Worm (Caenorhabditis elegans) whole organism, L2 larva: ENCODE measurements around the gene ZC239.3.
"Not testable (repeated sequence)": the region's sequence is repeated elsewhere in the genome, so short reads cannot be mapped to it uniquely, and the experiment has no call there.

Source experiments
- F13H6.1 ChIP-seq: sonication (generic microtip); optimal IDR thresholded peaks from 2 replicates; lab custom pipeline; 2016; ENCODE audit warnings: missing genetic modification characterization, missing compliant biosample characterization
- Y55F3AM.14 ChIP-seq: fragments of 200-800 bp; sonication (Bioruptor generic); optimal IDR thresholded peaks from 2 replicates; lab custom pipeline; 2018; ENCODE audit warnings: mild to moderate bottlenecking, missing genetic modification characterization, missing compliant biosample characterization
- ZK546.5 ChIP-seq: sonication (generic microtip); optimal IDR thresholded peaks from 2 replicates; lab custom pipeline; 2017; ENCODE audit warnings: missing biosample characterization, missing genetic modification characterization
- aly-2 ChIP-seq: fragments of 150-350 bp; optimal IDR thresholded peaks from 2 replicates; lab custom pipeline; 2014; ENCODE audit warnings: missing biosample characterization, missing genetic modification characterization
- blmp-1 ChIP-seq: sonication (generic microtip); optimal IDR thresholded peaks from 2 replicates; lab custom pipeline; 2017; ENCODE audit warnings: missing genetic modification characterization, mild to moderate bottlenecking, missing compliant biosample characterization, antibody characterized with exemption, moderate library complexity; ENCODE audit not compliant: insufficient read depth
- ceh-16 ChIP-seq: fragments of 150-350 bp; optimal IDR thresholded peaks from 2 replicates; lab custom pipeline; 2014; ENCODE audit warnings: missing biosample characterization, missing genetic modification characterization
- ceh-82 ChIP-seq: fragments of 150-350 bp; optimal IDR thresholded peaks from 2 replicates; lab custom pipeline; 2014; ENCODE audit warnings: missing biosample characterization, missing genetic modification characterization
- crh-2 ChIP-seq: sonication (generic microtip); optimal IDR thresholded peaks from 2 replicates; lab custom pipeline; 2017; ENCODE audit warnings: missing biosample characterization, missing genetic modification characterization
- dmd-4 ChIP-seq: sonication (generic microtip); optimal IDR thresholded peaks from 2 replicates; lab custom pipeline; 2017; ENCODE audit warnings: missing biosample characterization, missing genetic modification characterization
- elt-1 ChIP-seq: fragments of 150-350 bp; optimal IDR thresholded peaks from 2 replicates; lab custom pipeline; 2014; ENCODE audit warnings: missing biosample characterization, missing genetic modification characterization
- elt-3 ChIP-seq: sonication (generic microtip); optimal IDR thresholded peaks from 2 replicates; lab custom pipeline; 2017; ENCODE audit warnings: missing biosample characterization, missing genetic modification characterization
- fos-1 ChIP-seq: fragments of 150-350 bp; optimal IDR thresholded peaks from 2 replicates; lab custom pipeline; 2014; ENCODE audit warnings: missing biosample characterization, missing genetic modification characterization
- gmeb-1 ChIP-seq: fragments of 150-350 bp; optimal IDR thresholded peaks from 2 replicates; lab custom pipeline; 2014; ENCODE audit warnings: missing biosample characterization, missing genetic modification characterization
- lin-39 ChIP-seq: fragments of 150-350 bp; optimal IDR thresholded peaks from 2 replicates; lab custom pipeline; 2014; ENCODE audit warnings: missing biosample characterization, missing genetic modification reagents, missing genetic modification characterization
- lsy-2 ChIP-seq, 2 experiments: fragments of 150-350 bp in 1 of 2; sonication (generic microtip) in 1 of 2; optimal IDR thresholded peaks; 2 replicates each; lab custom pipeline; 2014 to 2017; ENCODE audit warnings: missing biosample characterization in 2 of 2, missing genetic modification characterization in 2 of 2
- mab-5 ChIP-seq: fragments of 150-350 bp; optimal IDR thresholded peaks from 2 replicates; lab custom pipeline; 2014; ENCODE audit warnings: missing biosample characterization, missing genetic modification characterization
- nhr-10 ChIP-seq: sonication (generic microtip); optimal IDR thresholded peaks from 2 replicates; lab custom pipeline; 2017; ENCODE audit warnings: missing biosample characterization, missing genetic modification characterization
- nhr-129 ChIP-seq: fragments of 150-350 bp; optimal IDR thresholded peaks from 2 replicates; lab custom pipeline; 2014; ENCODE audit warnings: missing biosample characterization, missing genetic modification characterization
- nhr-23 ChIP-seq: fragments of 150-350 bp; optimal IDR thresholded peaks from 2 replicates; lab custom pipeline; 2014; ENCODE audit warnings: missing biosample characterization, missing genetic modification reagents, missing genetic modification characterization
- nhr-6 ChIP-seq: fragments of 150-350 bp; optimal IDR thresholded peaks from 2 replicates; lab custom pipeline; 2014; ENCODE audit warnings: missing biosample characterization, missing genetic modification characterization
- skn-1 ChIP-seq: sonication (generic microtip); optimal IDR thresholded peaks from 2 replicates; lab custom pipeline; 2017; ENCODE audit warnings: missing biosample characterization, missing genetic modification characterization
- sma-3 ChIP-seq: sonication (generic microtip); optimal IDR thresholded peaks from 2 replicates; lab custom pipeline; 2016; ENCODE audit warnings: missing genetic modification reagents, missing genetic modification characterization, missing compliant biosample characterization
- sma-9 ChIP-seq, 2 experiments: fragments of 150-350 bp in 1 of 2; sonication (generic microtip) in 1 of 2; optimal IDR thresholded peaks; 2 replicates each; lab custom pipeline; 2014 to 2016; ENCODE audit warnings: missing genetic modification characterization in 2 of 2, mild to moderate bottlenecking in 1 of 2, missing biosample characterization in 1 of 2, missing compliant biosample characterization in 1 of 2, missing genetic modification reagents in 1 of 2, moderate library complexity in 1 of 2
- snpc-4 ChIP-seq: fragments of 150-350 bp; optimal IDR thresholded peaks from 2 replicates; lab custom pipeline; 2014; ENCODE audit warnings: missing biosample characterization, missing genetic modification characterization
- unc-39 ChIP-seq: fragments of 150-350 bp; optimal IDR thresholded peaks from 2 replicates; lab custom pipeline; 2014; ENCODE audit warnings: missing biosample characterization, missing genetic modification characterization
- unc-55 ChIP-seq: fragments of 150-350 bp; sonication (generic microtip); optimal IDR thresholded peaks from 3 replicates; lab custom pipeline; 2014; ENCODE audit warnings: missing biosample characterization, missing genetic modification reagents, missing genetic modification characterization
- unc-62 ChIP-seq: fragments of 150-350 bp; optimal IDR thresholded peaks from 2 replicates; lab custom pipeline; 2014; ENCODE audit warnings: missing biosample characterization, missing genetic modification reagents, missing genetic modification characterization
- ztf-4 ChIP-seq: fragments of 150-350 bp; optimal IDR thresholded peaks from 2 replicates; lab custom pipeline; 2014; ENCODE audit warnings: missing biosample characterization, missing genetic modification characterization

The ZC239.3 gene

ce11 chrII:3215762-3216161 is at the start of gene ZC239.3:
Gene ZC239.3 (plus strand): TSS chrII:3216062.
- TF ChIP-seq dmd-4 (tag; lab: Kevin White, UChicago); elt-1 (tag; lab: Kevin White, UChicago); Y55F3AM.14 (GFP tag; lab: Kevin White, UChicago): not testable (repeated sequence)
- TF ChIP-seq, all 48 proteins: peak for 0; not testable (repeated sequence) for 48

- TF ChIP-seq elt-3 (tag; lab: Kevin White, UChicago) (no peak), aly-2 (tag; lab: Kevin White, UChicago) (no peak), elt-1 (tag; lab: Kevin White, UChicago) (no peak), lsy-2 (tag; optimal IDR thresholded peaks at IDR 0.05; lab: Kevin White, UChicago) (no peak), sma-9 (GFP tag; optimal IDR thresholded peaks at IDR 0.05; lab: Kevin White, UChicago) (no peak), sma-9 (tag; optimal IDR thresholded peaks at IDR 0.05; lab: Kevin White, UChicago) (no peak), blmp-1 (no peak), unc-62 (GFP tag; lab: Kevin White, UChicago) (no peak), fos-1 (tag; lab: Kevin White, UChicago) (no peak), F13H6.1 (tag; lab: Kevin White, UChicago) (no peak), Y55F3AM.14 (GFP tag; lab: Kevin White, UChicago) (no peak), crh-2 (tag; lab: Kevin White, UChicago) (no peak), sma-3 (no peak), ceh-16 (no peak), nhr-10 (tag; lab: Kevin White, UChicago) (no peak), mab-5 (tag; lab: Kevin White, UChicago) (no peak), gmeb-1 (tag; lab: Kevin White, UChicago) (no peak), dmd-4 (tag; lab: Kevin White, UChicago) (no peak), ceh-82 (tag; lab: Kevin White, UChicago) (no peak)
Observed at ce11 chrII:3170089-3170488, 45.8 kb upstream of the ZC239.3 start, which contains the start of gene fbxc-55. Gene fbxc-55 (minus strand): TSS chrII:3170189.

- TF ChIP-seq aly-2 (tag; lab: Kevin White, UChicago) (no peak), ztf-4 (tag; lab: Kevin White, UChicago) (no peak), ZK546.5 (tag; lab: Kevin White, UChicago) (no peak), unc-55 (GFP tag; lab: Kevin White, UChicago) (no peak), nhr-6 (tag; lab: Kevin White, UChicago) (no peak), skn-1 (tag; lab: Kevin White, UChicago) (no peak)
Observed at ce11 chrII:3172176-3172575, 43.7 kb upstream of the ZC239.3 start, which contains the start of gene Y27F2A.10. Gene Y27F2A.10 (minus strand): TSS chrII:3172276.

- not testable (repeated sequence) for TF ChIP-seq elt-3 (tag; lab: Kevin White, UChicago); unc-39; dmd-4 (tag; lab: Kevin White, UChicago)
Observed at ce11 chrII:3177663-3178062, 38.2 kb upstream of the ZC239.3 start, which contains the start of gene sri-40. Gene sri-40 (plus strand): TSS chrII:3177963.

ce11 chrII:3183300-3183840 is 32.5 kb upstream of the ZC239.3 start, which contains the start of the genes Y27F2A.6 and Y27F2A.8:
Gene Y27F2A.6 (minus strand): TSS chrII:3183400.
Gene Y27F2A.8 (plus strand): TSS chrII:3183790.
- TF ChIP-seq lsy-2 (tag; optimal IDR thresholded peaks at IDR 0.05; lab: Kevin White, UChicago); mab-5 (tag; lab: Kevin White, UChicago); nhr-129: not testable (repeated sequence)

- TF ChIP-seq lin-39, nhr-23, snpc-4 (tag; lab: Kevin White, UChicago): not testable (repeated sequence)
- TF ChIP-seq, all 48 proteins: peak for 0; not testable (repeated sequence) for 48
Observed at ce11 chrII:3184858-3185257, 31.0 kb upstream of the ZC239.3 start, which contains the start of gene sri-78. Gene sri-78 (plus strand): TSS chrII:3185158.
